Worm (Caenorhabditis elegans) whole organism, dauer: ENCODE measurements around the gene gegf-1.

Experiments
- unc-62 ChIP-seq: sonication (generic microtip); optimal IDR thresholded peaks from 2 replicates; lab custom pipeline; 2017; ENCODE audit warnings: missing biosample characterization, missing genetic modification reagents, missing genetic modification characterization

Gene gegf-1

ce11 chrIV:164777-165176 is 7.1 kb upstream of the gegf-1 start, which contains the start of gene cutl-24:
cutl-24 (plus strand) TSS chrIV:165077.
- no peak for TF ChIP-seq unc-62 (GFP tag; lab: Kevin White, UChicago)

- no peak for TF ChIP-seq unc-62 (GFP tag; lab: Kevin White, UChicago)
Measured at ce11 chrIV:162530-162929, 4.8 kb upstream of the gegf-1 start, which contains the start of gene Y38C1AA.6. Y38C1AA.6 (plus strand) TSS chrIV:162830.

ce11 chrIV:159864-160263 is 2.2 kb upstream of the gegf-1 start, which contains the start of gene Y38C1AA.19:
Y38C1AA.19 (plus strand) TSS chrIV:160164.
- no peak for TF ChIP-seq unc-62 (GFP tag; lab: Kevin White, UChicago)

- no peak for TF ChIP-seq unc-62 (GFP tag; lab: Kevin White, UChicago)
Measured at ce11 chrIV:158662-159061, 953 bp upstream of the gegf-1 start, which contains the start of gene Y38C1AA.7. Y38C1AA.7 (plus strand) TSS chrIV:158962.

ce11 chrIV:149794-150193 is 7.9 kb downstream of the gegf-1 start:
- TF ChIP-seq unc-62 (GFP tag; lab: Kevin White, UChicago), result no peak

ce11 chrIV:148756-149155 is 9.0 kb downstream of the gegf-1 start:
- no peak for TF ChIP-seq unc-62 (GFP tag; lab: Kevin White, UChicago)

- no peak for TF ChIP-seq unc-62 (GFP tag; lab: Kevin White, UChicago)
Measured at ce11 chrIV:147819-148218, 9.9 kb downstream of the gegf-1 start, which contains the start of gene col-99. col-99 (minus strand) TSS chrIV:147919.

ce11 chrIV:143807-144371 is 13.8 kb downstream of the gegf-1 start:
- TF ChIP-seq unc-62 (GFP tag; lab: Kevin White, UChicago), result no peak

- TF ChIP-seq unc-62 (GFP tag; lab: Kevin White, UChicago), result no peak
Measured at ce11 chrIV:141022-141421, 16.7 kb downstream of the gegf-1 start.

- no peak for TF ChIP-seq unc-62 (GFP tag; lab: Kevin White, UChicago)
Measured at ce11 chrIV:139652-140051, 18.1 kb downstream of the gegf-1 start.

- no peak for TF ChIP-seq unc-62 (GFP tag; lab: Kevin White, UChicago)
Measured at ce11 chrIV:133968-134367, 23.7 kb downstream of the gegf-1 start.

ce11 chrIV:132095-132494 is 25.6 kb downstream of the gegf-1 start, which contains the start of gene daf-1:
daf-1 (plus strand) TSS chrIV:132416.
- no peak for TF ChIP-seq unc-62 (GFP tag; lab: Kevin White, UChicago)

ce11 chrIV:130150-130549 is 27.6 kb downstream of the gegf-1 start:
- TF ChIP-seq unc-62 (GFP tag; lab: Kevin White, UChicago), result no peak

ce11 chrIV:128525-128924 is 29.2 kb downstream of the gegf-1 start:
- no peak for TF ChIP-seq unc-62 (GFP tag; lab: Kevin White, UChicago)

ce11 chrIV:125881-126781 is 31.6 kb downstream of the gegf-1 start, which contains the start of the genes grld-1 and cox-6C:
grld-1 (minus strand) TSS chrIV:125931.
cox-6C (plus strand) TSS chrIV:126731.
- TF ChIP-seq unc-62 (GFP tag; lab: Kevin White, UChicago), result no peak

ce11 chrIV:121607-122006 is 36.1 kb downstream of the gegf-1 start, which contains the start of gene tut-1:
tut-1 (minus strand) TSS chrIV:121707.
- TF ChIP-seq unc-62 (GFP tag; lab: Kevin White, UChicago), result no peak
